Worm (Caenorhabditis elegans) whole organism, young adult: ENCODE data around the gene sra-1.

ENCODE experiments used
- B0261.1 ChIP-seq: sonication (generic microtip); optimal IDR thresholded peaks from 2 replicates; lab custom pipeline; 2016; ENCODE audit warnings: mild to moderate bottlenecking, missing genetic modification characterization, moderate library complexity, missing compliant biosample characterization
- B0336.3 ChIP-seq: fragments of 200-800 bp; sonication (Bioruptor generic); IDR thresholded peaks from 2 replicates; pipeline ENCODE4 v1.3.6; 2022; ENCODE audit warnings: missing genetic modification characterization, missing compliant biosample characterization
- C06A6.2 ChIP-seq: fragments of 200-800 bp; sonication (Bioruptor generic); conservative IDR thresholded peaks from 2 replicates; pipeline ENCODE4 v1.3.6; 2022; ENCODE audit warnings: missing genetic modification characterization, missing compliant biosample characterization
- K11D2.4 ChIP-seq: fragments of 200-800 bp; sonication (Bioruptor generic); IDR thresholded peaks from 2 replicates; pipeline ENCODE4 v1.3.6; 2022; ENCODE audit warnings: missing genetic modification reagents, missing genetic modification characterization, missing compliant biosample characterization
- K12H6.12 ChIP-seq: fragments of 200-800 bp; sonication (Bioruptor generic); optimal IDR thresholded peaks from 2 replicates; lab custom pipeline; 2018; ENCODE audit warnings: mild to moderate bottlenecking, missing genetic modification characterization, missing compliant biosample characterization
- Y67H2A.10 ChIP-seq: fragments of 200-800 bp; sonication (Bioruptor generic); conservative IDR thresholded peaks from 2 replicates; pipeline ENCODE4 v1.3.6; 2022; ENCODE audit warnings: missing genetic modification reagents, missing genetic modification characterization, missing compliant biosample characterization
- ama-1 ChIP-seq, 3 experiments: fragments of 150-350 bp in 1 of 3; sonication (generic microtip) in 2 of 3; optimal IDR thresholded peaks; 2 replicates each; lab custom pipeline; 2014 to 2018; ENCODE audit warnings: missing biosample characterization in 2 of 3, missing genetic modification characterization in 2 of 3, missing genetic modification reagents in 2 of 3
- attf-5 ChIP-seq: fragments of 200-800 bp; sonication (Bioruptor generic); optimal IDR thresholded peaks from 2 replicates; lab custom pipeline; 2018; ENCODE audit warnings: mild to moderate bottlenecking, missing genetic modification characterization, missing compliant biosample characterization
- bed-2 ChIP-seq: fragments of 200-800 bp; sonication (Bioruptor generic); IDR thresholded peaks from 2 replicates; pipeline ENCODE4 v1.3.6; 2022; ENCODE audit warnings: missing genetic modification reagents, missing genetic modification characterization, missing compliant biosample characterization
- cebp-1 ChIP-seq, 2 experiments: fragments of 200-800 bp in 1 of 2; sonication (Bioruptor generic) in 1 of 2; sonication (generic microtip) in 1 of 2; IDR thresholded peaks in 1 of 2; optimal IDR thresholded peaks in 1 of 2; 2 replicates each; pipeline versions ENCODE4 v1.3.6 to Lab custom; 2017 to 2022; ENCODE audit warnings: missing compliant biosample characterization in 2 of 2, missing genetic modification characterization in 2 of 2, mild to moderate bottlenecking in 1 of 2, missing genetic modification reagents in 1 of 2, moderate library complexity in 1 of 2
- cebp-2 ChIP-seq: fragments of 200-800 bp; sonication (Bioruptor generic); IDR thresholded peaks from 2 replicates; pipeline ENCODE4 v1.3.6; 2022; ENCODE audit warnings: missing genetic modification characterization, missing compliant biosample characterization
- ceh-27 ChIP-seq: fragments of 200-800 bp; sonication (Bioruptor generic); optimal IDR thresholded peaks from 2 replicates; lab custom pipeline; 2018; ENCODE audit warnings: mild to moderate bottlenecking, missing genetic modification characterization, moderate library complexity, missing compliant biosample characterization
- ceh-40 ChIP-seq: fragments of 200-800 bp; sonication (Bioruptor generic); IDR thresholded peaks from 2 replicates; pipeline ENCODE4 v1.3.6; 2022; ENCODE audit warnings: missing genetic modification characterization, missing compliant biosample characterization
- chd-7 ChIP-seq: sonication (generic microtip); optimal IDR thresholded peaks from 2 replicates; lab custom pipeline; 2016; ENCODE audit warnings: mild to moderate bottlenecking, missing genetic modification characterization, moderate library complexity, missing compliant biosample characterization
- dpl-1 ChIP-seq: fragments of 150-350 bp; optimal IDR thresholded peaks from 2 replicates; lab custom pipeline; 2014; ENCODE audit warnings: missing biosample characterization, missing genetic modification reagents, missing genetic modification characterization
- egl-44 ChIP-seq: fragments of 200-800 bp; sonication (Bioruptor generic); IDR thresholded peaks from 2 replicates; pipeline ENCODE4 v1.3.6; 2022; ENCODE audit warnings: missing genetic modification reagents, missing genetic modification characterization, missing compliant biosample characterization
- ekl-4 ChIP-seq: fragments of 200-800 bp; sonication (Bioruptor generic); IDR thresholded peaks from 2 replicates; pipeline ENCODE4 v1.3.6; 2022; ENCODE audit warnings: missing genetic modification reagents, missing genetic modification characterization, missing compliant biosample characterization
- ets-4 ChIP-seq: fragments of 200-800 bp; sonication (Bioruptor generic); optimal IDR thresholded peaks from 2 replicates; lab custom pipeline; 2018; ENCODE audit warnings: mild to moderate bottlenecking, missing genetic modification characterization, missing compliant biosample characterization
- hmg-1.2 ChIP-seq: fragments of 200-800 bp; sonication (Bioruptor generic); IDR thresholded peaks from 2 replicates; pipeline ENCODE4 v1.3.6; 2022; ENCODE audit warnings: missing genetic modification reagents, missing genetic modification characterization, missing compliant biosample characterization
- lin-26 ChIP-seq: fragments of 200-800 bp; sonication (Bioruptor generic); IDR thresholded peaks from 2 replicates; pipeline ENCODE4 v1.3.6; 2022; ENCODE audit warnings: missing genetic modification reagents, missing genetic modification characterization, missing compliant biosample characterization
- lin-40 ChIP-seq: sonication (generic microtip); optimal IDR thresholded peaks from 2 replicates; lab custom pipeline; 2016; ENCODE audit warnings: missing genetic modification characterization, mild to moderate bottlenecking, missing compliant biosample characterization, missing genotype, missing genetic modification reagents
- lsl-1 ChIP-seq: fragments of 200-800 bp; sonication (Bioruptor generic); optimal IDR thresholded peaks from 2 replicates; lab custom pipeline; 2018; ENCODE audit warnings: mild to moderate bottlenecking, missing genetic modification characterization, moderate library complexity, missing compliant biosample characterization
- lsy-27 ChIP-seq: sonication (generic microtip); optimal IDR thresholded peaks from 2 replicates; lab custom pipeline; 2017; ENCODE audit warnings: missing genetic modification characterization, mild to moderate bottlenecking, missing compliant biosample characterization, antibody characterized with exemption, missing genotype, borderline replicate concordance; ENCODE audit not compliant: insufficient read depth
- mcd-1 ChIP-seq: fragments of 200-800 bp; sonication (Bioruptor generic); IDR thresholded peaks from 2 replicates; pipeline ENCODE4 v1.3.6; 2022; ENCODE audit warnings: missing genetic modification reagents, missing genetic modification characterization, missing compliant biosample characterization
- mxl-1 ChIP-seq: sonication (generic microtip); optimal IDR thresholded peaks from 2 replicates; lab custom pipeline; 2016; ENCODE audit warnings: missing genetic modification characterization, missing compliant biosample characterization
- nfya-1 ChIP-seq: sonication (generic microtip); optimal IDR thresholded peaks from 2 replicates; lab custom pipeline; 2017; ENCODE audit warnings: antibody characterized with exemption, missing compliant biosample characterization, missing genetic modification characterization, borderline replicate concordance; ENCODE audit not compliant: insufficient read depth
- pbrm-1 ChIP-seq: fragments of 200-800 bp; sonication (Bioruptor generic); IDR thresholded peaks from 2 replicates; pipeline ENCODE4 v1.3.6; 2022; ENCODE audit warnings: missing genetic modification reagents, missing genetic modification characterization, missing compliant biosample characterization
- sea-2 ChIP-seq: fragments of 200-800 bp; sonication (Bioruptor generic); IDR thresholded peaks from 2 replicates; pipeline ENCODE4 v1.3.6; 2022; ENCODE audit warnings: missing genetic modification characterization, missing compliant biosample characterization
- snpc-1.1 ChIP-seq: sonication (generic microtip); optimal IDR thresholded peaks from 2 replicates; lab custom pipeline; 2017; ENCODE audit warnings: missing genetic modification characterization, mild to moderate bottlenecking, missing compliant biosample characterization, antibody characterized with exemption, moderate library complexity, missing genotype, missing genetic modification reagents; ENCODE audit not compliant: insufficient read depth
- somi-1 ChIP-seq: fragments of 200-800 bp; sonication (Bioruptor generic); optimal IDR thresholded peaks from 2 replicates; lab custom pipeline; 2018; ENCODE audit warnings: mild to moderate bottlenecking, missing genetic modification characterization, missing compliant biosample characterization
- sptf-2 ChIP-seq: fragments of 200-800 bp; sonication (Bioruptor generic); optimal IDR thresholded peaks from 2 replicates; lab custom pipeline; 2018; ENCODE audit warnings: mild to moderate bottlenecking, missing genetic modification characterization, missing compliant biosample characterization
- tbp1 ChIP-seq: fragments of 200-800 bp; sonication (Bioruptor generic); optimal IDR thresholded peaks from 2 replicates; lab custom pipeline; 2018; ENCODE audit warnings: mild to moderate bottlenecking, missing genetic modification characterization, missing compliant biosample characterization
- unc-130 ChIP-seq: sonication (generic microtip); optimal IDR thresholded peaks from 2 replicates; lab custom pipeline; 2016; ENCODE audit warnings: missing genetic modification reagents, missing genetic modification characterization, missing compliant biosample characterization
- unc-62 ChIP-seq: fragments of 150-350 bp; optimal IDR thresholded peaks from 2 replicates; lab custom pipeline; 2014; ENCODE audit warnings: missing biosample characterization, missing genetic modification reagents, missing genetic modification characterization
- ztf-3 ChIP-seq: fragments of 200-800 bp; sonication (Bioruptor generic); optimal IDR thresholded peaks from 2 replicates; lab custom pipeline; 2018; ENCODE audit warnings: mild to moderate bottlenecking, missing genetic modification characterization, missing compliant biosample characterization

The sra-1 gene

ce11 chrII:9493242-9494058, 28.0 kb downstream of the sra-1 start:
- TF ChIP-seq somi-1 (GFP tag; lab: Kevin White, UChicago) (peak; percentile 43), nfya-1 (tag; lab: Kevin White, UChicago) (no peak), ceh-40 (GFP tag; lab: Robert Waterston, UW) (no peak), lin-40 (tag; lab: Kevin White, UChicago) (peak; percentile 47), unc-130 (no peak), K11D2.4 (GFP tag; lab: Robert Waterston, UW) (0 out of 2 replicates have a peak, but pooled peaks have one; percentile 33)

ce11 chrII:9491045-9491444, 30.4 kb downstream of the sra-1 start:
- TF ChIP-seq bed-2 (0 out of 2 replicates have a peak, but pooled peaks have one; percentile 6), lin-26 (GFP tag; lab: Robert Waterston, UW) (0 out of 2 replicates have a peak, but pooled peaks have one; percentile 39), hmg-1.2 (GFP tag; lab: Robert Waterston, UW) (peak; percentile 89), B0336.3 (GFP tag; lab: Robert Waterston, UW) (no peak)

DNA sequence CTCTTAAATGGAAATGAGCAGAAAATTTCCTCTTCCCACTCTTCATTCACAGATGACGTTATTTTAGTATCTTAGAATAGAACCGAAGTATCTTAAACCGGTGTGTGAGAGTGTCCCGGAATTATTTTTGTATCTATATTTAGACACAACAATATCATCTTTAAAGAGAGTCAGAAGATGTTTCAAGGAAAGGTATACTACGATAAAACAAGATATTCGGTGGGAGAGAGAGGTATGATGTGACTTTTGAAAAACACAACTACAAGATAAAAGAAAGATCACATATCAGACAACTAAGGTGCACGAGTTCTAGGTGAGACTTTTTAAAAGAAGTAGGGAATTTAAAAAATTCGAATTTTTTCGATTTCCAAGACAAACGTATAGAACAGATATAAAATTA, 30.9 kb downstream of the sra-1 start:
- TF ChIP-seq lin-26 (GFP tag; lab: Robert Waterston, UW) (no peak), C06A6.2 (no peak), ets-4 (GFP tag; lab: Kevin White, UChicago) (no peak), ama-1 (optimal IDR thresholded peaks at IDR 0.05; lab: Kevin White, UChicago) (no peak), ama-1 (GFP tag; optimal IDR thresholded peaks at IDR 0.05; lab: Kevin White, UChicago) (no peak), K12H6.12 (tag; lab: Kevin White, UChicago) (no peak), dpl-1 (GFP tag; lab: Kevin White, UChicago) (no peak), pbrm-1 (GFP tag; lab: Robert Waterston, UW) (no peak), somi-1 (GFP tag; lab: Kevin White, UChicago) (no peak), lsl-1 (GFP tag; lab: Kevin White, UChicago) (no peak), chd-7 (tag; lab: Kevin White, UChicago) (no peak), tbp1 (GFP tag; lab: Kevin White, UChicago) (no peak), snpc-1.1 (tag; lab: Kevin White, UChicago) (no peak), K11D2.4 (GFP tag; lab: Robert Waterston, UW) (no peak), ceh-40 (GFP tag; lab: Robert Waterston, UW) (no peak)

- no peak for TF ChIP-seq unc-62
- TF ChIP-seq egl-44 = no peak
- TF ChIP-seq cebp-1 (GFP tag; IDR thresholded peaks at IDR 0.05; lab: Robert Waterston, UW) = no peak
- no peak for TF ChIP-seq cebp-1 (tag; optimal IDR thresholded peaks at IDR 0.05; lab: Kevin White, UChicago)
- TF ChIP-seq somi-1 (GFP tag; lab: Kevin White, UChicago) = no peak
- TF ChIP-seq lsy-27 (tag; lab: Kevin White, UChicago) = no peak
- no peak for TF ChIP-seq ztf-3
- TF ChIP-seq B0336.3 (GFP tag; lab: Robert Waterston, UW) = no peak
- no peak for TF ChIP-seq chd-7 (tag; lab: Kevin White, UChicago)
Observed at ce11 chrII:9489922-9490321, 31.5 kb downstream of the sra-1 start.

DNA sequence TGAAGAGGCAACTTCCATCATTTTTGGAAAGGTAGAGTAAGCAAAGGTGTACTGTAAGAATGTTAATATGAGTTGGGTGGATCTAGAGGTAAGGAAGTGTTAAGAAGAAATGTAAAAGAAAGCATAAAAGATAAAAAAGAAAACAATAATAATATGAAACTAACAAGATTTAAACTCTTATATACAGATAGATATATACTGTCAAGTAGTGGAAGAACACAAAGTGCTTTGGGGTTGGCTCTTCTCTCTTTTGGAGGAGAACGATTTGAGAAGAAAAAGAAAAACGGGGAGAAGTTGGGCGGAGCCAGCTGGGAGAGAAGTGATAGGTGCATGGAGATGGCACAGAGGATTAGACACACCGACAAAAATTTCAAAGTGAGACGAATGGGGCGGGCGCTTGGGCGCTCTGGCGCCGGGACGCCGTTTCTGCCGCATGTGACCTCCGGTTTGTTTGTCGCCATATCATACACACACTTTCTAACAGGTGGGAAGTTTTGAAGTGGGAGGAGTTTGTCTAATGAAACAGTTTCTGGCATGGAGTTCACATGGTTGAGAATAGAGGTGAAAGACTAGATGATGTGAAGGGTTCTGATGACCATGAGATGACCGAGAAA, 34.0 kb downstream of the sra-1 start, which contains the start of gene T19H5.4:
TSS of gene T19H5.4 (minus strand) at position 51 of the 614 bp plus-strand sequence.
- TF ChIP-seq mxl-1 (tag; lab: Kevin White, UChicago) = no peak
- peak; percentile 70 for TF ChIP-seq chd-7 (tag; lab: Kevin White, UChicago)
- peak; percentile 56; the same call in 1 of the 2 replicates for TF ChIP-seq B0336.3 (GFP tag; lab: Robert Waterston, UW)
- peak; percentile 23 for TF ChIP-seq ceh-27 (GFP tag; lab: Kevin White, UChicago)
- TF ChIP-seq ets-4 (GFP tag; lab: Kevin White, UChicago) = peak; percentile 91
- peak; percentile 82 for TF ChIP-seq attf-5 (GFP tag; lab: Kevin White, UChicago)
- TF ChIP-seq sptf-2 (GFP tag; lab: Kevin White, UChicago) = no peak
- TF ChIP-seq ekl-4 (GFP tag; lab: Robert Waterston, UW) = no peak
- no peak for TF ChIP-seq snpc-1.1 (tag; lab: Kevin White, UChicago)
- peak; percentile 33; the same call in 1 of the 2 replicates for TF ChIP-seq mcd-1
- no peak for TF ChIP-seq Y67H2A.10 (GFP tag; lab: Robert Waterston, UW)
- TF ChIP-seq sea-2 = 0 out of 2 replicates have a peak, but pooled peaks have one; percentile 30
- TF ChIP-seq lin-26 (GFP tag; lab: Robert Waterston, UW) = peak; percentile 52; the same call in 1 of the 2 replicates
- no peak for TF ChIP-seq cebp-2 (GFP tag; lab: Robert Waterston, UW)
- no peak for TF ChIP-seq B0261.1 (tag; lab: Kevin White, UChicago)
- peak; percentile 61; the same call in 1 of the 2 replicates for TF ChIP-seq cebp-1 (GFP tag; IDR thresholded peaks at IDR 0.05; lab: Robert Waterston, UW)
- peak; percentile 82 for TF ChIP-seq cebp-1 (tag; optimal IDR thresholded peaks at IDR 0.05; lab: Kevin White, UChicago)
